Worm (Caenorhabditis elegans): ENCODE data around the gene scav-4.

Gene scav-4

DNA sequence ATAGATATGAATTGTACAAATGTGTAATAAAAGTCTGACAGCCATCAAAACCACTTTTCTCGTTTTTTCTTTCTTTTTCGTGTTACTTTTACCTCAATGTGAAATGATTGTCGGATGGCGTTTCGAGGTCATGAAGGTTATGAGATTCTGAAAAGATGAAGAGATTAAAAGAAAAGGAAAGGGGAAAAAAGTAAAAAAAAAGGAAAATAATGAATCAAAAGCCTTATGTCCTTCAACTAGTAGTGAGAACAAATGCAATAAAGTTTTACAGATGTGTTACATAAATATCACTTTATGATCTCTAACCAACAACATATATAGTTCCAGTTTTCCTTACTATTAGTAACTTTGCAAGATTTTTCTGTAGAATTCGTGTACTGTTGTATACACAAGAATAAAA lies 40.8 kb upstream of the scav-4 start, which contains the start of gene gmap-3:
TSS of gene gmap-3 (minus strand) at position 148 of the 400 bp plus-strand sequence.
- no peak for TF ChIP-seq skn-1 (tag; optimal IDR thresholded peaks at IDR 0.05)
- no peak for TF ChIP-seq elt-3 (tag; optimal IDR thresholded peaks at IDR 0.05)
- TF ChIP-seq blmp-1 (tag; optimal IDR thresholded peaks at IDR 0.05; ENCODE audit: insufficient read depth) = peak; percentile 85
- no peak for TF ChIP-seq Y55F3AM.14 (GFP tag; optimal IDR thresholded peaks at IDR 0.05)
- peak; percentile 54 for TF ChIP-seq nhr-25 (tag; optimal IDR thresholded peaks at IDR 0.05)
- TF ChIP-seq elt-1 (tag; optimal IDR thresholded peaks at IDR 0.05) = no peak
- no peak for TF ChIP-seq F13H6.1 (tag; optimal IDR thresholded peaks at IDR 0.05)
- no peak for TF ChIP-seq ama-1 (optimal IDR thresholded peaks at IDR 0.05)
- no peak for TF ChIP-seq nhr-129 (tag; optimal IDR thresholded peaks at IDR 0.05)
- no peak for TF ChIP-seq crh-2 (tag; optimal IDR thresholded peaks at IDR 0.05)
- TF ChIP-seq mab-5 (tag; optimal IDR thresholded peaks at IDR 0.05) = no peak
- no peak for TF ChIP-seq nhr-21 (tag; optimal IDR thresholded peaks at IDR 0.05)

DNA sequence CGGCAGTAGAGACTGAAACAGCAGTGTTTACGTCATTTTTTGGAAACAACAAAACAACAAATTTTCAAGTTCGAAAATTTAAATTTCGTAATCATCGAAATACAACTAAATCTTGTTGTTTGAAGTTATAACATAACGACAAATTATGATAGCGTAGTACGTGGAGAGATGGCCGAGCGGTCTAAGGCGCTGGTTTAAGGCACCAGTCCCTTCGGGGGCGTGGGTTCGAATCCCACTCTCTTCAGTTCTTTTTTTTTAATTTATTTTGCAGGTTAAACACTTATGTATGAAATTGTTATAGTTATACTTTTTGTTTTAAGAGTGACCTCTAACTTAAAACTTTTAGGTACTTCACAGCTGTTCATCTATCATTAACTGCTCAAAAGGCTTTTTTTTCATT lies 39.3 kb upstream of the scav-4 start:
- TF ChIP-seq nhr-6 (tag; optimal IDR thresholded peaks at IDR 0.05) (no peak), fos-1 (tag; optimal IDR thresholded peaks at IDR 0.05) (peak; percentile 16), sma-3 (GFP tag; optimal IDR thresholded peaks at IDR 0.05) (peak; percentile 15)

DNA sequence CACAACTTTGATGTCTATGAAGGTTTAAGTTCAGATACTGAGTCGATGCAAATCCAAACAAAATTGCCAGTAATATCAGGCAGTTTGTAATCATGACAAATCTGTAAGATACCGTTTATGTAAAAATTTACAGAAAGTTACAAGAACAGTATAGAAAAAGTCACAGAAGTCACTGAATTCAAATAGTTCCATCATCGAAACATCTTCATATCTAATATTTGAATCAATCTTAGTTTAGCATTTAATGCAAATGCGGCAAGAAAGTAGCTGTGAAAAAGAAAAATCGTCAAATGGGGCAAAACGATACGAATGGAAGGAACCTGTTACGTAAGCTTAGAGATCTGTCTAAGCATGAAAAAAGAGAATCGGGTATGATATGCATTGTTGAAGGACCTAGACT lies 38.4 kb upstream of the scav-4 start, which contains the start of gene gmap-2:
TSS of gene gmap-2 (minus strand) at position 101 of the 400 bp plus-strand sequence.
- TF ChIP-seq gmeb-1 (tag; optimal IDR thresholded peaks at IDR 0.05) (no peak), lin-13 (GFP tag; optimal IDR thresholded peaks at IDR 0.05) (no peak), elt-1 (tag; optimal IDR thresholded peaks at IDR 0.05) (no peak), nhr-12 (tag; optimal IDR thresholded peaks at IDR 0.05) (no peak), nhr-25 (tag; optimal IDR thresholded peaks at IDR 0.05) (no peak), lin-11 (tag; optimal IDR thresholded peaks at IDR 0.05) (no peak), nhr-11 (tag; optimal IDR thresholded peaks at IDR 0.05) (no peak), mbf-1 (tag; optimal IDR thresholded peaks at IDR 0.05) (no peak)

DNA sequence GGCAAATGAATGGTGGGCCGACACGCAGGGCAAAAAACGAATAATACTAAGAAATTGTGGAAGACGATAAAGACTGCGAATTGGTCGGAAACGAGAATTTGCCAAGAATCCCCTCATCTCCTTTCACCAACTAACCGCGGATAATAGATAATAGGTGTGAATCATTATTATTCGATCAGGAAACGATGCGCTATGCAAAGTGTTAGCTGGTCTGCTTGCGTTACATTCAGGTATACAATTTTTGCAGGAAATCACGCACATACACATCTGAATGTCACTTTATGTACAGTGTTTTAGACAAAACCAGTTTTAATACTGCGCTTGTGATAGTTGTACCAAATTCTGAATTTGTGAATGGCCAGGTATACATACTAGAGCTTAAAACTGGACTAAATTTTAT lies 36.9 kb upstream of the scav-4 start:
- TF ChIP-seq mbf-1 (tag; optimal IDR thresholded peaks at IDR 0.05) = no peak
- no peak for TF ChIP-seq ZK546.5 (tag; optimal IDR thresholded peaks at IDR 0.05)
- TF ChIP-seq Y55F3AM.14 (GFP tag; optimal IDR thresholded peaks at IDR 0.05) = no peak
- no peak for TF ChIP-seq egl-27 (tag; optimal IDR thresholded peaks at IDR 0.05)
- TF ChIP-seq unc-39 (tag; optimal IDR thresholded peaks at IDR 0.05) = no peak
- TF ChIP-seq R02D3.7 (tag; optimal IDR thresholded peaks at IDR 0.05) = no peak
- no peak for TF ChIP-seq elt-1 (tag; optimal IDR thresholded peaks at IDR 0.05)
- no peak for TF ChIP-seq C34F6.9 (tag; optimal IDR thresholded peaks at IDR 0.05)
- no peak for TF ChIP-seq nhr-21 (tag; optimal IDR thresholded peaks at IDR 0.05)
- TF ChIP-seq nhr-11 (tag; optimal IDR thresholded peaks at IDR 0.05) = no peak
- TF ChIP-seq zag-1 (tag; optimal IDR thresholded peaks at IDR 0.05) = no peak
- no peak for TF ChIP-seq gmeb-1 (tag; optimal IDR thresholded peaks at IDR 0.05)
- TF ChIP-seq lin-13 (GFP tag; optimal IDR thresholded peaks at IDR 0.05) = no peak
- no peak for TF ChIP-seq dmd-4 (tag; optimal IDR thresholded peaks at IDR 0.05)

DNA sequence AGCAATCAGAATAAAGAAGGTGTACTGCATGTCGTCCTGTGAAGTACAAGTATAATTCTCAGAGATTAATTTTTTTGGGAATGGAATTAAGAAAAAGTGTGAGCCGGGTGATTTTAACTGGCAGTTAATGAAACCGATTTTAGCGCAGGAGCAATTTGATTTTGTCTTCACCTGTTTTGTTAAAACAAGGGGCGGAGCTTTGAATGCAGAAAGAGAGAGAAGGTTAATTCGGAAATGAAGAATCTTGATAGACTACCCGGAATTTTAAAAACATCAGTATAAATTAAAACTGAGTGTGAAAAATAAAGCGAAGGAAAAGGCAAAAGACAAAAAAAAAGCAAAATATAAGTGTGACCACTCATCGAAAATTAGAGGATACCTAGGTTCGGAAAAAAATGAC lies 35.0 kb upstream of the scav-4 start, which contains the start of gene C05E7.3:
TSS of gene C05E7.3 (minus strand) at position 101 of the 400 bp plus-strand sequence.
- no peak for TF ChIP-seq unc-39 (tag; optimal IDR thresholded peaks at IDR 0.05)
- no peak for TF ChIP-seq gmeb-1 (tag; optimal IDR thresholded peaks at IDR 0.05)
- no peak for TF ChIP-seq skn-1 (tag; optimal IDR thresholded peaks at IDR 0.05)

DNA sequence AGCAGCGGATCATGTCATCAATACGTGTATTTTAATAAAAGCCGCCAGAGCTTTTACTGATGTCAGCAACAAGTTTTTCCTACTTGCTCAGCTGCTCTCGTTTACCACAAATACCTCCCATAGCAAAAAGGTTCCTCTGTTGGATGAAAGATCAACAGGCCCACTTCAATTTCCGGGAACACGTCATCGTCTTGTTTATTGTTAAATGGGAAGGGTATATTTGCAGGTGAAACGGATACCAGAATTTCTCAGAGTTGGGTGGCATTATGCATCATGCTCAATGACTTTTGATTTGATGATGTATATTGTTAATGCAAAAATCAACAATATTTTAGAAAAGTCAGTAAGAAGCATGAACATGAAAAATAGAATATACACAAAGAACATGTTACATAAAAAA lies 30.4 kb upstream of the scav-4 start:
- TF ChIP-seq Y55F3AM.14 (GFP tag; optimal IDR thresholded peaks at IDR 0.05) (no peak), ceh-16 (tag; optimal IDR thresholded peaks at IDR 0.05) (no peak), nhr-21 (tag; optimal IDR thresholded peaks at IDR 0.05) (no peak), nhr-237 (tag; optimal IDR thresholded peaks at IDR 0.05) (no peak), nhr-25 (tag; optimal IDR thresholded peaks at IDR 0.05) (no peak), unc-62 (GFP tag; optimal IDR thresholded peaks at IDR 0.05) (no peak), skn-1 (tag; optimal IDR thresholded peaks at IDR 0.05) (no peak)

DNA sequence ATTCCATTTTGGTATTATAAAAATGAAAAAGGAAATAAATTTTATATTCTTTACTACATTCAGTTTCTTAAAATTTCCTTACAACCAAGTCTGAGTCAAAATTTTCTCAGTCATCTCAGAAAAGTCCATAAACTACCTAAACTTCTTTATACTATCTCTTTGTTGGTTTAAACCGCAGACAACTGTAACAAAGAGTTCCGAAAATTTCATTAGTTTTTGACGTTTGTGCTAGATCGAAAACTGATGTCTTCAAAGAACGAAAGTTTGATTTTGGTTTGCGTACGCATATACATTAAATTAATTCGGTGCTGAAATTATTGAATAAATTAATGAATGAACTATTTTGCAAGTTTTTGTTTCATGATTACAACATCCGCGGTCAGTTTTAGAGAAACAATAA lies 22.7 kb upstream of the scav-4 start:
- TF ChIP-seq nhr-12 (tag; optimal IDR thresholded peaks at IDR 0.05) = no peak
- no peak for TF ChIP-seq snpc-4 (tag; optimal IDR thresholded peaks at IDR 0.05)
- no peak for TF ChIP-seq ztf-1 (GFP tag; conservative IDR thresholded peaks at IDR 0.05)
- no peak for TF ChIP-seq alr-1 (tag; optimal IDR thresholded peaks at IDR 0.05)
- TF ChIP-seq ceh-82 (tag; optimal IDR thresholded peaks at IDR 0.05) = no peak
- no peak for TF ChIP-seq nhr-23 (tag; optimal IDR thresholded peaks at IDR 0.05)
- TF ChIP-seq ceh-16 (tag; optimal IDR thresholded peaks at IDR 0.05) = no peak
- TF ChIP-seq unc-62 (GFP tag; optimal IDR thresholded peaks at IDR 0.05) = no peak
- no peak for TF ChIP-seq elt-1 (tag; optimal IDR thresholded peaks at IDR 0.05)
- no peak for TF ChIP-seq ama-1 (optimal IDR thresholded peaks at IDR 0.05)
- no peak for TF ChIP-seq R02D3.7 (tag; optimal IDR thresholded peaks at IDR 0.05)
- TF ChIP-seq lsy-2 (tag; optimal IDR thresholded peaks at IDR 0.05) = no peak
- TF ChIP-seq crh-2 (tag; optimal IDR thresholded peaks at IDR 0.05) = no peak
- no peak for TF ChIP-seq unc-39 (tag; optimal IDR thresholded peaks at IDR 0.05)
- TF ChIP-seq nhr-237 (tag; optimal IDR thresholded peaks at IDR 0.05) = no peak
- TF ChIP-seq sem-4 (tag; optimal IDR thresholded peaks at IDR 0.05) = no peak
- TF ChIP-seq nhr-11 (tag; optimal IDR thresholded peaks at IDR 0.05) = no peak
- TF ChIP-seq nhr-25 (tag; optimal IDR thresholded peaks at IDR 0.05) = no peak
- no peak for TF ChIP-seq unc-55 (GFP tag; optimal IDR thresholded peaks at IDR 0.05)
- TF ChIP-seq nhr-77 (tag; optimal IDR thresholded peaks at IDR 0.05) = no peak

All from whole organism, L2 larva.